Worm (Caenorhabditis elegans) whole organism, L4 larva: ENCODE measurements around the gene npax-3.

Experiments
- D1046.2 ChIP-seq: fragments of 200-800 bp; sonication (Bioruptor generic); IDR thresholded peaks from 2 replicates; pipeline ENCODE4 v1.3.6; 2022; ENCODE audit warnings: missing genetic modification characterization, missing compliant biosample characterization
- F10B5.3 ChIP-seq: sonication (generic microtip); optimal IDR thresholded peaks from 2 replicates; lab custom pipeline; 2016; ENCODE audit warnings: mild to moderate bottlenecking, missing genetic modification characterization, missing compliant biosample characterization
- F37D6.2 ChIP-seq: sonication (generic microtip); optimal IDR thresholded peaks from 2 replicates; lab custom pipeline; 2016; ENCODE audit warnings: mild to moderate bottlenecking, missing genetic modification characterization, missing compliant biosample characterization
- T20F7.1 ChIP-seq: fragments of 200-800 bp; sonication (Bioruptor generic); optimal IDR thresholded peaks from 2 replicates; lab custom pipeline; 2018; ENCODE audit warnings: mild to moderate bottlenecking, missing genetic modification characterization, missing compliant biosample characterization
- ZK337.2 ChIP-seq: fragments of 200-800 bp; sonication (Bioruptor generic); IDR thresholded peaks from 2 replicates; pipeline ENCODE4 v1.3.6; 2022; ENCODE audit warnings: missing genetic modification reagents, missing genetic modification characterization, missing compliant biosample characterization
- ZK546.5 ChIP-seq, 2 experiments: sonication (generic microtip); optimal IDR thresholded peaks; 2 replicates each; lab custom pipeline; 2017; ENCODE audit warnings: missing biosample characterization in 2 of 2, missing genetic modification characterization in 2 of 2
- aha-1 ChIP-seq: fragments of 150-350 bp; peaks from one replicate; lab custom pipeline; 2014; ENCODE audit warnings: missing biosample characterization, missing genetic modification characterization
- ceh-28 ChIP-seq: fragments of 150-350 bp; optimal IDR thresholded peaks from 2 replicates; lab custom pipeline; 2014; ENCODE audit warnings: missing biosample characterization, missing genetic modification reagents, missing genetic modification characterization
- ceh-44 ChIP-seq: fragments of 200-800 bp; sonication (Bioruptor generic); IDR thresholded peaks from 2 replicates; pipeline ENCODE4 v1.3.6; 2022; ENCODE audit warnings: missing genetic modification reagents, missing genetic modification characterization, missing compliant biosample characterization
- ceh-62 ChIP-seq: sonication (generic microtip); optimal IDR thresholded peaks from 2 replicates; lab custom pipeline; 2017; ENCODE audit warnings: missing biosample characterization, missing genetic modification characterization
- daf-16 ChIP-seq, 3 experiments: sonication (generic microtip); optimal IDR thresholded peaks; 2 replicates each; lab custom pipeline; 2016 to 2017; ENCODE audit warnings: missing genetic modification characterization in 3 of 3, missing genetic modification reagents in 3 of 3, mild to moderate bottlenecking in 2 of 3, missing compliant biosample characterization in 2 of 3, missing biosample characterization in 1 of 3, moderate library complexity in 1 of 3
- dmd-6 ChIP-seq: fragments of 200-800 bp; sonication (Bioruptor generic); IDR thresholded peaks from 2 replicates; pipeline ENCODE4 v1.3.6; 2022; ENCODE audit warnings: missing genetic modification reagents, missing genetic modification characterization, missing compliant biosample characterization
- dpl-1 ChIP-seq: fragments of 150-350 bp; optimal IDR thresholded peaks from 2 replicates; lab custom pipeline; 2014; ENCODE audit warnings: missing biosample characterization, missing genetic modification reagents, missing genetic modification characterization
- dve-1 ChIP-seq: sonication (generic microtip); optimal IDR thresholded peaks from 2 replicates; lab custom pipeline; 2017; ENCODE audit warnings: antibody characterized with exemption, mild to moderate bottlenecking, missing genetic modification characterization, missing compliant biosample characterization; ENCODE audit not compliant: insufficient read depth
- fkh-10 ChIP-seq: fragments of 150-350 bp; optimal IDR thresholded peaks from 2 replicates; lab custom pipeline; 2014; ENCODE audit warnings: missing biosample characterization, missing genetic modification reagents, missing genetic modification characterization
- gei-8 ChIP-seq: fragments of 200-800 bp; sonication (Bioruptor generic); optimal IDR thresholded peaks from 2 replicates; lab custom pipeline; 2018; ENCODE audit warnings: mild to moderate bottlenecking, missing genetic modification characterization, missing compliant biosample characterization
- hif-1 ChIP-seq, 2 experiments: sonication (generic microtip); optimal IDR thresholded peaks; 2 replicates each; lab custom pipeline; 2016 to 2017; ENCODE audit warnings: missing compliant biosample characterization in 2 of 2, missing genetic modification characterization in 2 of 2, missing genetic modification reagents in 2 of 2, missing genotype in 2 of 2, mild to moderate bottlenecking in 1 of 2
- hlh-11 ChIP-seq: fragments of 200-800 bp; sonication (Bioruptor generic); optimal IDR thresholded peaks from 2 replicates; lab custom pipeline; 2018; ENCODE audit warnings: mild to moderate bottlenecking, missing genetic modification characterization, missing compliant biosample characterization
- hlh-30 ChIP-seq: sonication (generic microtip); optimal IDR thresholded peaks from 2 replicates; lab custom pipeline; 2017; ENCODE audit warnings: antibody characterized with exemption, mild to moderate bottlenecking, missing genetic modification characterization, missing compliant biosample characterization; ENCODE audit not compliant: insufficient read depth
- hmg-1.1 ChIP-seq: fragments of 200-800 bp; sonication (Bioruptor generic); IDR thresholded peaks from 2 replicates; pipeline ENCODE4 v1.3.6; 2022; ENCODE audit warnings: missing genetic modification reagents, missing genetic modification characterization, missing compliant biosample characterization
- lin-29 ChIP-seq: fragments of 200-800 bp; sonication (Bioruptor generic); IDR thresholded peaks from 2 replicates; pipeline ENCODE4 v1.3.6; 2022; ENCODE audit warnings: missing genetic modification reagents, missing genetic modification characterization, missing compliant biosample characterization
- lin-38 ChIP-seq: fragments of 200-800 bp; sonication (Bioruptor generic); IDR thresholded peaks from 2 replicates; pipeline ENCODE4 v1.3.6; 2022; ENCODE audit warnings: missing genetic modification reagents, missing genetic modification characterization, missing compliant biosample characterization
- madf-5 ChIP-seq, 2 experiments: fragments of 200-800 bp; sonication (Bioruptor generic); IDR thresholded peaks; 2 replicates each; pipeline ENCODE4 v1.3.6; 2022; ENCODE audit warnings: missing compliant biosample characterization in 2 of 2, missing genetic modification characterization in 2 of 2
- mep-1 ChIP-seq: fragments of 150-350 bp; sonication (generic microtip); optimal IDR thresholded peaks from 3 replicates; lab custom pipeline; 2014; ENCODE audit warnings: missing biosample characterization, missing genetic modification characterization
- mes-2 ChIP-seq: sonication (generic microtip); optimal IDR thresholded peaks from 2 replicates; lab custom pipeline; 2016; ENCODE audit warnings: missing genotype, mild to moderate bottlenecking, missing genetic modification characterization, missing compliant biosample characterization; ENCODE audit not compliant: poor library complexity, severe bottlenecking
- mxl-2 ChIP-seq: fragments of 200-800 bp; sonication (Bioruptor generic); conservative IDR thresholded peaks from 2 replicates; pipeline ENCODE4 v1.3.6; 2022; ENCODE audit warnings: missing genetic modification reagents, missing genetic modification characterization, missing compliant biosample characterization
- mxl-3 ChIP-seq: fragments of 200-800 bp; sonication (Bioruptor generic); optimal IDR thresholded peaks from 2 replicates; lab custom pipeline; 2018; ENCODE audit warnings: mild to moderate bottlenecking, missing genetic modification characterization, missing compliant biosample characterization
- nhr-237 ChIP-seq: sonication (generic microtip); optimal IDR thresholded peaks from 2 replicates; lab custom pipeline; 2017; ENCODE audit warnings: missing biosample characterization, missing genetic modification characterization
- nhr-25 ChIP-seq: sonication (generic microtip); optimal IDR thresholded peaks from 2 replicates; lab custom pipeline; 2017; ENCODE audit warnings: missing genetic modification characterization, mild to moderate bottlenecking, missing compliant biosample characterization, antibody characterized with exemption, moderate library complexity, borderline replicate concordance; ENCODE audit not compliant: insufficient read depth
- nhr-28 ChIP-seq: fragments of 150-350 bp; optimal IDR thresholded peaks from 2 replicates; lab custom pipeline; 2014; ENCODE audit warnings: missing biosample characterization, missing genetic modification characterization
- nhr-42 ChIP-seq: fragments of 200-800 bp; sonication (Bioruptor generic); IDR thresholded peaks from 2 replicates; pipeline ENCODE4 v1.3.6; 2022; ENCODE audit warnings: missing genetic modification characterization, missing compliant biosample characterization
- nhr-48 ChIP-seq: sonication (generic microtip); optimal IDR thresholded peaks from 2 replicates; lab custom pipeline; 2016; ENCODE audit warnings: mild to moderate bottlenecking, missing genetic modification characterization, missing compliant biosample characterization
- php-3 ChIP-seq: fragments of 200-800 bp; sonication (Bioruptor generic); IDR thresholded peaks from 2 replicates; pipeline ENCODE4 v1.3.6; 2022; ENCODE audit warnings: missing genetic modification reagents, missing genetic modification characterization, missing compliant biosample characterization
- pqm-1 ChIP-seq: sonication (generic microtip); optimal IDR thresholded peaks from 2 replicates; lab custom pipeline; 2017; ENCODE audit warnings: missing biosample characterization, missing genetic modification characterization
- saeg-2 ChIP-seq: fragments of 200-800 bp; sonication (Bioruptor generic); IDR thresholded peaks from 2 replicates; pipeline ENCODE4 v1.3.6; 2022; ENCODE audit warnings: missing genetic modification reagents, missing genetic modification characterization, missing compliant biosample characterization
- skn-1 ChIP-seq: fragments of 150-350 bp; optimal IDR thresholded peaks from 2 replicates; lab custom pipeline; 2014; ENCODE audit warnings: missing biosample characterization, missing genetic modification characterization
- spr-3 ChIP-seq: fragments of 200-800 bp; sonication (Bioruptor generic); optimal IDR thresholded peaks from 2 replicates; lab custom pipeline; 2018; ENCODE audit warnings: mild to moderate bottlenecking, missing genetic modification characterization, missing compliant biosample characterization
- tag-97 ChIP-seq: fragments of 200-800 bp; sonication (Bioruptor generic); IDR thresholded peaks from 2 replicates; pipeline ENCODE4 v1.3.6; 2022; ENCODE audit warnings: missing genetic modification characterization, missing compliant biosample characterization
- unc-62 ChIP-seq, 3 experiments: fragments of 150-350 bp in 1 of 3; sonication (generic microtip); optimal IDR thresholded peaks in 2 of 3; peaks in 1 of 3; 1 replicate in 1 of 3; 2 replicates in 2 of 3; lab custom pipeline; 2014 to 2017; ENCODE audit warnings: missing biosample characterization in 3 of 3, missing genetic modification characterization in 3 of 3, missing genetic modification reagents in 3 of 3, missing genotype in 1 of 3
- zag-1 ChIP-seq: fragments of 150-350 bp; optimal IDR thresholded peaks from 2 replicates; lab custom pipeline; 2014; ENCODE audit warnings: missing biosample characterization, missing genetic modification characterization

npax-3 gene

ce11 chrIV:10796707-10797106, 31.2 kb downstream of the npax-3 start:
- TF ChIP-seq php-3 (no peak), gei-8 (GFP tag; lab: Kevin White, UChicago) (no peak), pqm-1 (tag; lab: Kevin White, UChicago) (peak; percentile 21), daf-16 (GFP tag; optimal IDR thresholded peaks at IDR 0.05; lab: Kevin White, UChicago) (no peak), daf-16 (tag; optimal IDR thresholded peaks at IDR 0.05; lab: Kevin White, UChicago) (peak; percentile 95), ZK337.2 (no peak), unc-62 (GFP tag; optimal IDR thresholded peaks at IDR 0.05 in 1 of 2; lab: Kevin White, UChicago) (no peak), unc-62 (tag; optimal IDR thresholded peaks at IDR 0.05; lab: Kevin White, UChicago) (no peak), lin-29 (GFP tag; lab: Robert Waterston, UW) (no peak), hif-1 (tag; optimal IDR thresholded peaks at IDR 0.05; lab: Kevin White, UChicago) (no peak), ZK546.5 (tag; optimal IDR thresholded peaks at IDR 0.05; lab: Kevin White, UChicago) (no peak), spr-3 (GFP tag; lab: Kevin White, UChicago) (no peak), nhr-42 (GFP tag; lab: Robert Waterston, UW) (no peak), madf-5 (GFP tag; IDR thresholded peaks at IDR 0.05; lab: Robert Waterston, UW) (no peak), F10B5.3 (tag; lab: Kevin White, UChicago) (no peak), nhr-237 (no peak), dmd-6 (GFP tag; lab: Robert Waterston, UW) (peak; percentile 43), tag-97 (GFP tag; lab: Robert Waterston, UW) (no peak), nhr-28 (tag; lab: Kevin White, UChicago) (peak; percentile 48), zag-1 (no peak), saeg-2 (GFP tag; lab: Robert Waterston, UW) (no peak), ceh-44 (GFP tag; lab: Robert Waterston, UW) (no peak), D1046.2 (GFP tag; lab: Robert Waterston, UW) (no peak), dpl-1 (GFP tag; lab: Kevin White, UChicago) (no peak), mes-2 (tag; lab: Kevin White, UChicago) (no peak), skn-1 (tag; lab: Kevin White, UChicago) (no peak), aha-1 (peak; percentile 89), hlh-11 (tag; lab: Kevin White, UChicago) (peak; percentile 45), T20F7.1 (no peak), hmg-1.1 (GFP tag; lab: Robert Waterston, UW) (no peak), mxl-3 (GFP tag; lab: Kevin White, UChicago) (no peak), F37D6.2 (no peak), mxl-2 (GFP tag; lab: Robert Waterston, UW) (no peak), lin-38 (GFP tag; lab: Robert Waterston, UW) (no peak), nhr-48 (tag; lab: Kevin White, UChicago) (peak; percentile 10), dve-1 (tag; lab: Kevin White, UChicago) (peak; percentile 83), nhr-25 (tag; lab: Kevin White, UChicago) (no peak)

ce11 chrIV:10795678-10796077, 32.3 kb downstream of the npax-3 start:
- TF ChIP-seq fkh-10 (GFP tag; lab: Kevin White, UChicago) (no peak), ceh-28 (tag; lab: Kevin White, UChicago) (no peak), hlh-30 (tag; lab: Kevin White, UChicago) (peak; percentile 58), dmd-6 (GFP tag; lab: Robert Waterston, UW) (peak; percentile 46; the same call in 1 of the 2 replicates), daf-16 (GFP tag; optimal IDR thresholded peaks at IDR 0.05; lab: Kevin White, UChicago) (no peak), daf-16 (tag; optimal IDR thresholded peaks at IDR 0.05; lab: Kevin White, UChicago) (peak; percentile 96), mep-1 (tag; lab: Kevin White, UChicago) (no peak), php-3 (peak; percentile 51; the same call in 1 of the 2 replicates), pqm-1 (tag; lab: Kevin White, UChicago) (peak; percentile 32), ceh-62 (tag; lab: Kevin White, UChicago) (no peak), nhr-28 (tag; lab: Kevin White, UChicago) (peak; percentile 37), dve-1 (tag; lab: Kevin White, UChicago) (peak; percentile 82), hlh-11 (tag; lab: Kevin White, UChicago) (peak; percentile 76)
